Worm (Caenorhabditis elegans) whole organism, L1 larva: ENCODE data around the gene C49C8.2.

ENCODE experiments used
- egl-27 ChIP-seq, 2 experiments: fragments of 150-350 bp in 1 of 2; sonication (generic microtip); optimal IDR thresholded peaks; 3 replicates each; lab custom pipeline; 2017 to 2018; ENCODE audit warnings: missing biosample characterization in 2 of 2, missing genetic modification characterization in 2 of 2, missing genetic modification reagents in 2 of 2
- lin-13 ChIP-seq: fragments of 150-350 bp; optimal IDR thresholded peaks from 2 replicates; lab custom pipeline; 2014; ENCODE audit warnings: missing biosample characterization, missing genetic modification reagents, missing genetic modification characterization
- lir-3 ChIP-seq: sonication (generic microtip); optimal IDR thresholded peaks from 2 replicates; lab custom pipeline; 2016; ENCODE audit warnings: mild to moderate bottlenecking, missing genetic modification characterization, moderate library complexity, missing compliant biosample characterization; ENCODE audit not compliant: poor library complexity
- nhr-90 ChIP-seq: sonication (generic microtip); optimal IDR thresholded peaks from 2 replicates; lab custom pipeline; 2016; ENCODE audit warnings: mild to moderate bottlenecking, missing genetic modification characterization, missing compliant biosample characterization; ENCODE audit not compliant: poor library complexity
- sox-4 ChIP-seq: sonication (generic microtip); optimal IDR thresholded peaks from 2 replicates; lab custom pipeline; 2016; ENCODE audit warnings: missing genetic modification characterization, missing compliant biosample characterization
- unc-98 ChIP-seq: fragments of 200-800 bp; sonication (Bioruptor generic); IDR thresholded peaks from 2 replicates; pipeline ENCODE4 v1.3.6; 2022; ENCODE audit warnings: missing genetic modification characterization, missing compliant biosample characterization
- zip-4 ChIP-seq: fragments of 200-800 bp; sonication (Bioruptor generic); optimal IDR thresholded peaks from 2 replicates; lab custom pipeline; 2018; ENCODE audit warnings: mild to moderate bottlenecking, missing genetic modification characterization, moderate library complexity, missing compliant biosample characterization
- ztf-11 ChIP-seq, 2 experiments: sonication (generic microtip); optimal IDR thresholded peaks; 2 replicates each; lab custom pipeline; 2016 to 2017; ENCODE audit warnings: missing genetic modification characterization in 2 of 2, missing biosample characterization in 1 of 2, missing compliant biosample characterization in 1 of 2

DNA sequence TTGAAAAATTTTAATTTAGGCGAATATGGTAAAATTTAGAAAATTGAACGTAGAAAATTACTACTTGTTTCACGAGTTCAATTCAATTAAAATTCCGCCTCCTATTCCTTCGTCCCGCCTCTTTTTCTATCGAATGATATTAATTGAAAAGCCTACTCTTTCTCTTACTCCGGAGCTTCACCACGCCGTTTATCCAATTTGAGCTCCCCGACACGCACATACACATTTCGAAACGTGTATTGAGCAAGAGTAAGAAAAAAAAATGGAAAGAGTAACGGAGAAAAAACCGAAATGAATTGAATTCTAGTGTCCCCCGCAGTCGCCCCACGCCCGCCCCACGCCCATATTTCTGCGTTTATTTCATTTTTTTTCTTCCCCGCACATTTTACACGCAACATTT lies 24.6 kb upstream of the C49C8.2 start:
- TF ChIP-seq lin-13 (GFP tag; lab: Kevin White, UChicago) (no peak), ztf-11 (tag; optimal IDR thresholded peaks at IDR 0.05; lab: Kevin White, UChicago) (no peak), lir-3 (no peak), zip-4 (no peak), nhr-90 (tag; lab: Kevin White, UChicago) (no peak), sox-4 (tag; lab: Kevin White, UChicago) (no peak), egl-27 (tag; optimal IDR thresholded peaks at IDR 0.05; lab: Kevin White, UChicago) (no peak), unc-98 (no peak)
